Fruit fly (Drosophila melanogaster) whole organism, embryonic: ENCODE data around the gene sky.
A peak's percentile ranks its signal among the peaks of the same experiment; 100 is the strongest.

Source experiments
- Adf1 ChIP-seq: fragments of 200-800 bp; sonication (Bioruptor generic); IDR thresholded peaks from 2 replicates; pipeline ENCODE4 v1.3.6; 2022; ENCODE audit warnings: missing biosample characterization, missing genetic modification characterization
- Antp ChIP-seq: fragments of 200-800 bp; sonication (Bioruptor generic); optimal IDR thresholded peaks from 3 replicates; lab custom pipeline; 2016; ENCODE audit warnings: missing biosample characterization, missing genetic modification characterization
- Atf-2 ChIP-seq: fragments of 200-800 bp; sonication (Bioruptor generic); optimal IDR thresholded peaks from 2 replicates; lab custom pipeline; 2016; ENCODE audit warnings: missing biosample characterization, missing genetic modification characterization
- Bgb ChIP-seq: fragments of 200-800 bp; sonication (Bioruptor generic); IDR thresholded peaks from 2 replicates; pipeline ENCODE4 v1.3.6; 2022; ENCODE audit warnings: missing biosample characterization, missing genetic modification characterization; ENCODE audit not compliant: partially characterized antibody
- CG10209 ChIP-seq: fragments of 200-800 bp; sonication (Bioruptor generic); optimal IDR thresholded peaks from 3 replicates; lab custom pipeline; 2017; ENCODE audit warnings: missing biosample characterization, mild to moderate bottlenecking, missing genetic modification characterization, missing genetic modification reagents
- CG1024 ChIP-seq: fragments of 200-800 bp; sonication (Bioruptor generic); IDR thresholded peaks from 2 replicates; pipeline ENCODE4 v1.3.6; 2022; ENCODE audit warnings: missing biosample characterization, missing genetic modification characterization
- CG10462 ChIP-seq: fragments of 200-800 bp; sonication (Bioruptor generic); optimal IDR thresholded peaks from 2 replicates; lab custom pipeline; 2016; ENCODE audit warnings: missing biosample characterization, missing genetic modification characterization
- CG10959 ChIP-seq: fragments of 200-800 bp; sonication (Bioruptor generic); IDR thresholded peaks from 2 replicates; pipeline ENCODE4 v1.3.6; 2022; ENCODE audit warnings: missing biosample characterization, missing genetic modification characterization
- CG12391 ChIP-seq: fragments of 200-800 bp; sonication (Bioruptor generic); optimal IDR thresholded peaks from 3 replicates; lab custom pipeline; 2018; ENCODE audit warnings: missing biosample characterization, mild to moderate bottlenecking, missing genetic modification characterization, moderate library complexity
- CG13287 ChIP-seq: fragments of 200-800 bp; sonication (Bioruptor generic); IDR thresholded peaks from 2 replicates; pipeline ENCODE4 v1.3.6; 2022; ENCODE audit warnings: missing biosample characterization, missing genetic modification characterization; ENCODE audit not compliant: partially characterized antibody
- CG15073 ChIP-seq: fragments of 200-800 bp; sonication (Bioruptor generic); optimal IDR thresholded peaks from 2 replicates; lab custom pipeline; 2016; ENCODE audit warnings: missing biosample characterization, missing genetic modification characterization
- CG30020 ChIP-seq: fragments of 200-800 bp; optimal IDR thresholded peaks from 2 replicates; lab custom pipeline; 2019; ENCODE audit warnings: missing biosample characterization, mild to moderate bottlenecking, missing genetic modification characterization, moderate library complexity
- CG3065 ChIP-seq: fragments of 200-800 bp; sonication (Bioruptor generic); optimal IDR thresholded peaks from 2 replicates; lab custom pipeline; 2016; ENCODE audit warnings: missing biosample characterization, missing genetic modification characterization
- CG32767 ChIP-seq: fragments of 200-800 bp; sonication (Bioruptor generic); IDR thresholded peaks from 2 replicates; pipeline ENCODE4 v1.3.6; 2022; ENCODE audit warnings: missing biosample characterization, missing genetic modification characterization
- CG32772 ChIP-seq: fragments of 200-800 bp; sonication (Bioruptor generic); IDR thresholded peaks from 2 replicates; pipeline ENCODE4 v1.3.6; 2022; ENCODE audit warnings: missing biosample characterization, missing genetic modification characterization
- CG34224 ChIP-seq: fragments of 200-800 bp; sonication (Bioruptor generic); IDR thresholded peaks from 3 replicates; pipeline ENCODE4 v1.3.6; 2022; ENCODE audit warnings: missing biosample characterization, missing genetic modification characterization; ENCODE audit not compliant: partially characterized antibody
- CG3726 ChIP-seq: fragments of 200-800 bp; sonication (Bioruptor generic); IDR thresholded peaks from 3 replicates; pipeline ENCODE4, ENCODE4 v1.3.6; 2022; ENCODE audit warnings: missing biosample characterization, missing genetic modification characterization
- CG6175 ChIP-seq: fragments of 200-800 bp; sonication (Bioruptor generic); IDR thresholded peaks from 3 replicates; pipeline ENCODE4 v1.3.6; 2022; ENCODE audit warnings: missing biosample characterization, missing genetic modification characterization
- CG6272 ChIP-seq: fragments of 200-800 bp; sonication (Bioruptor generic); IDR thresholded peaks from 2 replicates; pipeline ENCODE4 v1.3.6; 2022; ENCODE audit warnings: missing biosample characterization, missing genetic modification characterization
- CG6689 ChIP-seq: fragments of 200-800 bp; sonication (Bioruptor generic); IDR thresholded peaks from 2 replicates; pipeline ENCODE4 v1.3.6; 2022; ENCODE audit warnings: missing biosample characterization, missing genetic modification characterization
- CG8765 ChIP-seq: fragments of 200-800 bp; sonication (Bioruptor generic); IDR thresholded peaks from 2 replicates; pipeline ENCODE4 v1.3.6; 2022; ENCODE audit warnings: missing biosample characterization, missing genetic modification characterization
- Fer1 ChIP-seq: fragments of 200-800 bp; sonication (Bioruptor generic); optimal IDR thresholded peaks from 2 replicates; lab custom pipeline; 2017; ENCODE audit warnings: missing biosample characterization, mild to moderate bottlenecking, missing genetic modification characterization
- Hmr ChIP-seq: fragments of 200-800 bp; sonication (Bioruptor generic); optimal IDR thresholded peaks from 3 replicates; lab custom pipeline; 2017; ENCODE audit warnings: mild to moderate bottlenecking, missing biosample characterization, missing genetic modification reagents, missing genetic modification characterization
- MTF-1 ChIP-seq: fragments of 200-800 bp; sonication (Bioruptor generic); optimal IDR thresholded peaks from 2 replicates; lab custom pipeline; 2018; ENCODE audit warnings: missing biosample characterization, mild to moderate bottlenecking, missing genetic modification characterization, borderline replicate concordance
- Myb ChIP-seq: fragments of 200-800 bp; sonication (Bioruptor generic); optimal IDR thresholded peaks from 2 replicates; lab custom pipeline; 2016; ENCODE audit warnings: missing biosample characterization, missing genetic modification characterization
- NC2β ChIP-seq: fragments of 200-800 bp; sonication (Bioruptor generic); optimal IDR thresholded peaks from 2 replicates; lab custom pipeline; 2016; ENCODE audit warnings: missing biosample characterization, missing genetic modification characterization
- Ravus ChIP-seq: fragments of 200-800 bp; sonication (Bioruptor generic); IDR thresholded peaks from 2 replicates; pipeline ENCODE4 v1.3.6; 2022; ENCODE audit warnings: missing biosample characterization, missing genetic modification characterization
- Sox102F ChIP-seq: fragments of 200-800 bp; sonication (Bioruptor generic); optimal IDR thresholded peaks from 2 replicates; lab custom pipeline; 2018; ENCODE audit warnings: missing biosample characterization, mild to moderate bottlenecking, missing genetic modification characterization, moderate library complexity
- Ssrp ChIP-seq: fragments of 200-800 bp; sonication (Bioruptor generic); optimal IDR thresholded peaks from 2 replicates; lab custom pipeline; 2018; ENCODE audit warnings: missing biosample characterization, mild to moderate bottlenecking, missing genetic modification characterization, moderate library complexity
- Stat92E ChIP-seq, 3 experiments: fragments of >200 bp in 2 of 3; fragments of 200-800 bp in 1 of 3; sonication (Bioruptor generic) in 1 of 3; optimal IDR thresholded peaks; 2 replicates each; lab custom pipeline; 2017 to 2019; ENCODE audit warnings: missing biosample characterization in 3 of 3, missing genetic modification characterization in 3 of 3, mild to moderate bottlenecking in 1 of 3, moderate library complexity in 1 of 3
- abd-A ChIP-seq: fragments of 200-800 bp; sonication (Bioruptor generic); optimal IDR thresholded peaks from 3 replicates; lab custom pipeline; 2019; ENCODE audit warnings: missing biosample characterization, mild to moderate bottlenecking, missing genetic modification characterization, moderate library complexity
- aop ChIP-seq: fragments of 200-800 bp; sonication (Bioruptor generic); IDR thresholded peaks from 2 replicates; pipeline ENCODE4 v1.3.6; 2022; ENCODE audit warnings: missing biosample characterization, missing genetic modification characterization
- ap ChIP-seq: fragments of 200-800 bp; sonication (Bioruptor generic); IDR thresholded peaks from 2 replicates; pipeline ENCODE4 v1.3.6; 2022; ENCODE audit warnings: missing biosample characterization, missing genetic modification characterization
- ara ChIP-seq: fragments of 200-800 bp; sonication (Bioruptor generic); IDR thresholded peaks from 2 replicates; pipeline ENCODE4 v1.3.6; 2022; ENCODE audit warnings: missing biosample characterization, missing genetic modification characterization
- bab2 ChIP-seq: fragments of 200-800 bp; sonication (Bioruptor generic); optimal IDR thresholded peaks from 2 replicates; lab custom pipeline; 2016; ENCODE audit warnings: missing biosample characterization, missing genetic modification characterization
- bigmax ChIP-seq: fragments of 200-800 bp; sonication (Bioruptor generic); optimal IDR thresholded peaks from 2 replicates; lab custom pipeline; 2018; ENCODE audit warnings: missing biosample characterization, mild to moderate bottlenecking, missing genetic modification characterization
- bowl ChIP-seq: fragments of 200-800 bp; sonication (Bioruptor generic); IDR thresholded peaks from 2 replicates; pipeline ENCODE4 v1.3.6; 2022; ENCODE audit warnings: missing biosample characterization, missing genetic modification characterization
- cwo ChIP-seq: fragments of 200-800 bp; sonication (Bioruptor generic); optimal IDR thresholded peaks from 3 replicates; lab custom pipeline; 2017; ENCODE audit warnings: missing biosample characterization, missing genetic modification characterization, mild to moderate bottlenecking, moderate library complexity, missing genetic modification reagents
- insv ChIP-seq, 2 experiments: fragments of 200-800 bp; sonication (Bioruptor generic); optimal IDR thresholded peaks; 3 replicates each; lab custom pipeline; 2016 to 2018; ENCODE audit warnings: missing biosample characterization in 2 of 2, missing genetic modification characterization in 2 of 2
- pnt ChIP-seq: fragments of 200-800 bp; sonication (Bioruptor generic); optimal IDR thresholded peaks from 3 replicates; lab custom pipeline; 2016; ENCODE audit warnings: missing biosample characterization, missing genetic modification characterization
- repo ChIP-seq: fragments of 200-800 bp; sonication (Bioruptor generic); optimal IDR thresholded peaks from 2 replicates; lab custom pipeline; 2016; ENCODE audit warnings: missing biosample characterization, missing genetic modification characterization
- sc ChIP-seq, 3 experiments: fragments of >200 bp in 2 of 3; fragments of 200-800 bp in 1 of 3; sonication (Bioruptor generic) in 1 of 3; optimal IDR thresholded peaks; 2 replicates in 2 of 3; 3 replicates in 1 of 3; lab custom pipeline; 2017; ENCODE audit warnings: mild to moderate bottlenecking in 1 of 3, missing biosample characterization in 1 of 3, missing genetic modification characterization in 1 of 3, missing genetic modification reagents in 1 of 3
- sima ChIP-seq: fragments of 200-800 bp; sonication (Bioruptor generic); optimal IDR thresholded peaks from 2 replicates; lab custom pipeline; 2016; ENCODE audit warnings: missing biosample characterization, missing genetic modification characterization
- slbo ChIP-seq: fragments of 200-800 bp; sonication (Bioruptor generic); IDR thresholded peaks from 2 replicates; pipeline ENCODE4 v1.3.6; 2022; ENCODE audit warnings: missing biosample characterization, missing genetic modification characterization
- usp ChIP-seq: fragments of >200 bp; optimal IDR thresholded peaks from 2 replicates; lab custom pipeline; 2017; ENCODE audit warnings: missing biosample characterization, missing genetic modification characterization
- wek ChIP-seq: fragments of 200-800 bp; sonication (Bioruptor generic); optimal IDR thresholded peaks from 3 replicates; lab custom pipeline; 2018; ENCODE audit warnings: missing biosample characterization, mild to moderate bottlenecking, missing genetic modification characterization, moderate library complexity
- wor ChIP-seq: fragments of 200-800 bp; sonication (Bioruptor generic); IDR thresholded peaks from 2 replicates; pipeline ENCODE4 v1.3.6; 2022; ENCODE audit warnings: missing biosample characterization, missing genetic modification characterization
- zen2 ChIP-seq: fragments of 200-800 bp; sonication (Bioruptor generic); IDR thresholded peaks from 3 replicates; pipeline ENCODE4 v1.3.6; 2022; ENCODE audit warnings: missing biosample characterization, missing genetic modification characterization; ENCODE audit not compliant: partially characterized antibody

Gene sky

DNA sequence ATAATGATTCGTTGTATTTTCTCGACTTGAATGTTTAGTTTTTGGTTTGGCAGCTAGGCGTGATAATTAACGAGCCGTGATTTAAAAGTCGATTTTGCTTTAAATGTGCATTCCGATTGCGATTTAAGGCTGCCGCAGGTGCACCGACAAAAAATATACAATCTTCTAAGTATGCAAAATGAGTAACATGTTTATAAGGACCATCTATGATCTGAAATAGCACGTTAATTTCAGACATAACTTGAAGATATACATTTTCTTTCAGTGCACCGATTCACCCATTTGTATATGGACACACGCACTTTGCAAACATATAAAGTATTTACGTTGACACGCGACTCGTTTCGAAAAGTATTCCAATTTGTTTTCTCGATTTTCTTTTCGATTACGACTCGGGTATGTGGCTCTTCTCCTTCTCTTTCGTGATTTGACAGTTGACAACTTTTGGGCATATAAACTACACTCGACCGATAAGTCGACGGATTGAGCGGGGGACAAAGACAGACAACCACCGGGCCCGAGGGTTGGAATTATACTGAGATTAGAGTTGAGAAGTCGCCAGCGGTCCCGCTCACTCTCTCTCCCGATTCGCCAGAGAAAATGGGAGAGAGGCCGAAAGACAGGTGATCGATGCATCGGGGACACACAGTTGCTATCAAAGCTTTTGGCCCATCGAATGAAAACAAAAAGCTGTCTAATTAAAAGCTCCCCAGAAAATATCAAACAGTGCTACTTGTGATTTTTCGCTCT is 28.7 kb downstream of the sky start (continued):
- no peak for TF ChIP-seq Atf-2 (GFP tag; lab: Kevin White, UChicago)
- no peak for TF ChIP-seq CG8765
- TF ChIP-seq repo = no peak
- no peak for TF ChIP-seq CG10959 (GFP tag; lab: Robert Waterston, UW)
- TF ChIP-seq usp (GFP tag; lab: Kevin White, UChicago) = no peak
- no peak for TF ChIP-seq ap
- no peak for TF ChIP-seq sc (optimal IDR thresholded peaks at IDR 0.05; lab: Kevin White, UChicago)
- peak; percentile 16 for TF ChIP-seq sc (GFP tag; optimal IDR thresholded peaks at IDR 0.05; lab: Kevin White, UChicago)
- TF ChIP-seq Antp (GFP tag; lab: Kevin White, UChicago) = no peak
- no peak; the same call in 1 of the 2 replicates for TF ChIP-seq CG13287
- TF ChIP-seq aop (GFP tag; lab: Robert Waterston, UW) = no peak
- TF ChIP-seq Ravus (GFP tag; lab: Robert Waterston, UW) = peak; percentile 39; the same call in 1 of the 2 replicates
- no peak for TF ChIP-seq Fer1 (GFP tag; lab: Kevin White, UChicago)
- peak; percentile 11 for TF ChIP-seq pnt (GFP tag; lab: Kevin White, UChicago)
- TF ChIP-seq Hmr (GFP tag; lab: Kevin White, UChicago) = peak; percentile 0
- peak; percentile 15 for TF ChIP-seq bab2 (GFP tag; lab: Kevin White, UChicago)
- TF ChIP-seq bigmax = no peak
- TF ChIP-seq CG6689 = no peak
- TF ChIP-seq CG3065 = no peak
- no peak for TF ChIP-seq CG3726
- no peak for TF ChIP-seq Myb
- no peak for TF ChIP-seq MTF-1
- TF ChIP-seq slbo (GFP tag; lab: Robert Waterston, UW) = peak; percentile 34; the same call in 1 of the 2 replicates
- TF ChIP-seq CG12391 = peak; percentile 42
- no peak for TF ChIP-seq bowl (GFP tag; lab: Robert Waterston, UW)
- TF ChIP-seq CG32772 (GFP tag; lab: Robert Waterston, UW) = no peak
- TF ChIP-seq Stat92E (GFP tag; optimal IDR thresholded peaks at IDR 0.05; lab: Kevin White, UChicago) = peak in 1 of 3 experiments; percentile 17
- TF ChIP-seq CG6175 (GFP tag; lab: Robert Waterston, UW) = no peak
- no peak for TF ChIP-seq insv (GFP tag; optimal IDR thresholded peaks at IDR 0.05; lab: Kevin White, UChicago)
- TF ChIP-seq CG1024 (GFP tag; lab: Robert Waterston, UW) = no peak
- no peak for TF ChIP-seq CG6272 (GFP tag; lab: Robert Waterston, UW)
- TF ChIP-seq zen2 (GFP tag; lab: Robert Waterston, UW) = 0 out of 3 replicates have a peak, but pooled peaks have one; percentile 15
- no peak for TF ChIP-seq wor (GFP tag; lab: Robert Waterston, UW)
- TF ChIP-seq CG10209 = peak; percentile 53
- no peak for TF ChIP-seq CG34224 (GFP tag; lab: Robert Waterston, UW)
- TF ChIP-seq NC2β (GFP tag; lab: Kevin White, UChicago) = peak; percentile 9
- peak; percentile 42 for TF ChIP-seq cwo (GFP tag; lab: Kevin White, UChicago)
- TF ChIP-seq CG32767 = no peak
- no peak for TF ChIP-seq CG15073 (GFP tag; lab: Kevin White, UChicago)
- no peak for TF ChIP-seq CG10462 (GFP tag; lab: Kevin White, UChicago)
- no peak for TF ChIP-seq Adf1 (GFP tag; lab: Robert Waterston, UW)
- TF ChIP-seq ara (GFP tag; lab: Robert Waterston, UW) = no peak
- TF ChIP-seq CG30020 (tag; lab: Kevin White, UChicago) = no peak
- peak; percentile 66 for TF ChIP-seq Sox102F
- TF ChIP-seq Ssrp = peak; percentile 45
- TF ChIP-seq wek (GFP tag; lab: Kevin White, UChicago) = no peak
- peak; percentile 26; the same call in 1 of the 2 replicates for TF ChIP-seq Bgb (GFP tag; lab: Robert Waterston, UW)
- peak; percentile 30 for TF ChIP-seq abd-A (tag; lab: Kevin White, UChicago)
- TF ChIP-seq sima (GFP tag; lab: Kevin White, UChicago) = peak; percentile 29
